Worm (Caenorhabditis elegans) whole organism, L2 larva: ENCODE data around the gene fbxb-22.

ENCODE experiments used
- C34F6.9 ChIP-seq: fragments of 150-350 bp; optimal IDR thresholded peaks from 2 replicates; lab custom pipeline; 2014; ENCODE audit warnings: missing biosample characterization, missing genetic modification characterization
- F13H6.1 ChIP-seq: sonication (generic microtip); optimal IDR thresholded peaks from 2 replicates; lab custom pipeline; 2016; ENCODE audit warnings: missing genetic modification characterization, missing compliant biosample characterization
- R02D3.7 ChIP-seq: fragments of 150-350 bp; optimal IDR thresholded peaks from 2 replicates; lab custom pipeline; 2014; ENCODE audit warnings: missing biosample characterization, missing genetic modification characterization
- Y55F3AM.14 ChIP-seq: fragments of 200-800 bp; sonication (Bioruptor generic); optimal IDR thresholded peaks from 2 replicates; lab custom pipeline; 2018; ENCODE audit warnings: mild to moderate bottlenecking, missing genetic modification characterization, missing compliant biosample characterization
- blmp-1 ChIP-seq: sonication (generic microtip); optimal IDR thresholded peaks from 2 replicates; lab custom pipeline; 2017; ENCODE audit warnings: missing genetic modification characterization, mild to moderate bottlenecking, missing compliant biosample characterization, antibody characterized with exemption, moderate library complexity; ENCODE audit not compliant: insufficient read depth
- ceh-82 ChIP-seq: fragments of 150-350 bp; optimal IDR thresholded peaks from 2 replicates; lab custom pipeline; 2014; ENCODE audit warnings: missing biosample characterization, missing genetic modification characterization
- crh-2 ChIP-seq: sonication (generic microtip); optimal IDR thresholded peaks from 2 replicates; lab custom pipeline; 2017; ENCODE audit warnings: missing biosample characterization, missing genetic modification characterization
- dmd-4 ChIP-seq: sonication (generic microtip); optimal IDR thresholded peaks from 2 replicates; lab custom pipeline; 2017; ENCODE audit warnings: missing biosample characterization, missing genetic modification characterization
- egl-27 ChIP-seq: sonication (generic microtip); optimal IDR thresholded peaks from 3 replicates; lab custom pipeline; 2017; ENCODE audit warnings: missing biosample characterization, missing genetic modification reagents, missing genetic modification characterization
- elt-3 ChIP-seq: sonication (generic microtip); optimal IDR thresholded peaks from 2 replicates; lab custom pipeline; 2017; ENCODE audit warnings: missing biosample characterization, missing genetic modification characterization
- fos-1 ChIP-seq: fragments of 150-350 bp; optimal IDR thresholded peaks from 2 replicates; lab custom pipeline; 2014; ENCODE audit warnings: missing biosample characterization, missing genetic modification characterization
- gmeb-1 ChIP-seq: fragments of 150-350 bp; optimal IDR thresholded peaks from 2 replicates; lab custom pipeline; 2014; ENCODE audit warnings: missing biosample characterization, missing genetic modification characterization
- lin-11 ChIP-seq: fragments of 150-350 bp; sonication (generic microtip); optimal IDR thresholded peaks from 2 replicates; lab custom pipeline; 2014; ENCODE audit warnings: missing biosample characterization, missing genetic modification characterization, inconsistent platforms, mixed read lengths
- lin-13 ChIP-seq: fragments of 150-350 bp; optimal IDR thresholded peaks from 2 replicates; lab custom pipeline; 2014; ENCODE audit warnings: missing biosample characterization, missing genetic modification reagents, missing genetic modification characterization
- lin-39 ChIP-seq: fragments of 150-350 bp; optimal IDR thresholded peaks from 2 replicates; lab custom pipeline; 2014; ENCODE audit warnings: missing biosample characterization, missing genetic modification reagents, missing genetic modification characterization
- lsy-2 ChIP-seq, 2 experiments: fragments of 150-350 bp in 1 of 2; sonication (generic microtip) in 1 of 2; optimal IDR thresholded peaks; 2 replicates each; lab custom pipeline; 2014 to 2017; ENCODE audit warnings: missing biosample characterization in 2 of 2, missing genetic modification characterization in 2 of 2
- mab-5 ChIP-seq: fragments of 150-350 bp; optimal IDR thresholded peaks from 2 replicates; lab custom pipeline; 2014; ENCODE audit warnings: missing biosample characterization, missing genetic modification characterization
- mbf-1 ChIP-seq: sonication (generic microtip); optimal IDR thresholded peaks from 2 replicates; lab custom pipeline; 2017; ENCODE audit warnings: missing biosample characterization, missing genetic modification characterization
- mdl-1 ChIP-seq, 2 experiments: fragments of 150-350 bp in 1 of 2; sonication (generic microtip) in 1 of 2; optimal IDR thresholded peaks; 2 replicates each; lab custom pipeline; 2017; ENCODE audit warnings: missing biosample characterization in 2 of 2, missing genetic modification characterization in 2 of 2
- nhr-10 ChIP-seq: sonication (generic microtip); optimal IDR thresholded peaks from 2 replicates; lab custom pipeline; 2017; ENCODE audit warnings: missing biosample characterization, missing genetic modification characterization
- nhr-11 ChIP-seq: fragments of 150-350 bp; optimal IDR thresholded peaks from 2 replicates; lab custom pipeline; 2014; ENCODE audit warnings: missing biosample characterization, missing genetic modification characterization
- nhr-12 ChIP-seq: fragments of 150-350 bp; optimal IDR thresholded peaks from 2 replicates; lab custom pipeline; 2014; ENCODE audit warnings: missing biosample characterization, missing genetic modification characterization
- nhr-129 ChIP-seq: fragments of 150-350 bp; optimal IDR thresholded peaks from 2 replicates; lab custom pipeline; 2014; ENCODE audit warnings: missing biosample characterization, missing genetic modification characterization
- nhr-23 ChIP-seq: fragments of 150-350 bp; optimal IDR thresholded peaks from 2 replicates; lab custom pipeline; 2014; ENCODE audit warnings: missing biosample characterization, missing genetic modification reagents, missing genetic modification characterization
- nhr-237 ChIP-seq: fragments of 150-350 bp; optimal IDR thresholded peaks from 2 replicates; lab custom pipeline; 2014; ENCODE audit warnings: missing biosample characterization, missing genetic modification characterization
- nhr-6 ChIP-seq: fragments of 150-350 bp; optimal IDR thresholded peaks from 2 replicates; lab custom pipeline; 2014; ENCODE audit warnings: missing biosample characterization, missing genetic modification characterization
- nhr-77 ChIP-seq: fragments of 150-350 bp; optimal IDR thresholded peaks from 2 replicates; lab custom pipeline; 2014; ENCODE audit warnings: missing biosample characterization, missing genetic modification characterization
- peb-1 ChIP-seq: fragments of 150-350 bp; optimal IDR thresholded peaks from 2 replicates; lab custom pipeline; 2014; ENCODE audit warnings: missing biosample characterization, missing genetic modification characterization
- sem-4 ChIP-seq: fragments of 150-350 bp; optimal IDR thresholded peaks from 2 replicates; lab custom pipeline; 2014; ENCODE audit warnings: missing biosample characterization, missing genetic modification reagents, missing genetic modification characterization
- skn-1 ChIP-seq: sonication (generic microtip); optimal IDR thresholded peaks from 2 replicates; lab custom pipeline; 2017; ENCODE audit warnings: missing biosample characterization, missing genetic modification characterization
- sma-9 ChIP-seq, 2 experiments: fragments of 150-350 bp in 1 of 2; sonication (generic microtip) in 1 of 2; optimal IDR thresholded peaks; 2 replicates each; lab custom pipeline; 2014 to 2016; ENCODE audit warnings: missing genetic modification characterization in 2 of 2, mild to moderate bottlenecking in 1 of 2, missing biosample characterization in 1 of 2, missing compliant biosample characterization in 1 of 2, missing genetic modification reagents in 1 of 2, moderate library complexity in 1 of 2
- unc-39 ChIP-seq: fragments of 150-350 bp; optimal IDR thresholded peaks from 2 replicates; lab custom pipeline; 2014; ENCODE audit warnings: missing biosample characterization, missing genetic modification characterization
- unc-55 ChIP-seq: fragments of 150-350 bp; sonication (generic microtip); optimal IDR thresholded peaks from 3 replicates; lab custom pipeline; 2014; ENCODE audit warnings: missing biosample characterization, missing genetic modification reagents, missing genetic modification characterization
- zag-1 ChIP-seq: fragments of 150-350 bp; optimal IDR thresholded peaks from 2 replicates; lab custom pipeline; 2014; ENCODE audit warnings: missing biosample characterization, missing genetic modification characterization
- ztf-1 ChIP-seq: fragments of 200-800 bp; sonication (Bioruptor generic); conservative IDR thresholded peaks from 2 replicates; pipeline ENCODE4 v1.3.6; 2022; ENCODE audit warnings: missing genetic modification characterization, missing compliant biosample characterization
- ztf-11 ChIP-seq: sonication (generic microtip); optimal IDR thresholded peaks from 2 replicates; lab custom pipeline; 2017; ENCODE audit warnings: missing biosample characterization, missing genetic modification characterization

Gene fbxb-22

DNA sequence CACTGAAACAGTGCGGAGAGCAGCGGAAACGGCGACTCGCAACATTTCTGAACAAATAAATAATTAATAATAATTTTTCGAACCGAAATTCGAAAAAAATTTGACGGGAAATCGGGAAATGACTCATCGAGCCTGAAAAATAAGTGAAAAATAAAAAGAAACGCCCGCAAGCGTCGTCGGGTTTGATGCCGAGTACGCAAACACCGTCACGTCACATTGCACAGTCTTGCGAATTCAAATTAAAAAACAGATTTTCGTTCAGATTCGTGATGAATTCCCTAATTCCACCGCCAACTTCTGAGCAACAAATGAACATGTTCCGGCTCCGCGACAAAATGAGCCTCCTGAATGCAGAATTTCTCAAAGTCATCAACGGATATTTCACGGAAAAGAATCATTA lies 32.1 kb upstream of the fbxb-22 start, which contains the start of the genes ndab-1 and npp-16:
TSS of gene ndab-1 (minus strand) at position 47 of the 400 bp plus-strand sequence.
TSS of gene npp-16 (plus strand) at position 263 of the 400 bp plus-strand sequence.
- TF ChIP-seq lin-11 (no peak), F13H6.1 (peak; percentile 11), nhr-129 (no peak), lsy-2 (tag; optimal IDR thresholded peaks at IDR 0.05; lab: Kevin White, UChicago) (peak; percentile 41 to 55), sma-9 (GFP tag; optimal IDR thresholded peaks at IDR 0.05; lab: Kevin White, UChicago) (no peak), sma-9 (tag; optimal IDR thresholded peaks at IDR 0.05; lab: Kevin White, UChicago) (no peak), fos-1 (tag; lab: Kevin White, UChicago) (peak; percentile 12), mab-5 (tag; lab: Kevin White, UChicago) (no peak), nhr-23 (tag; lab: Kevin White, UChicago) (no peak), sem-4 (no peak), C34F6.9 (tag; lab: Kevin White, UChicago) (peak; percentile 7), gmeb-1 (peak; percentile 49), lin-13 (GFP tag; lab: Kevin White, UChicago) (peak; percentile 27), unc-55 (GFP tag; lab: Kevin White, UChicago) (peak; percentile 56)

DNA sequence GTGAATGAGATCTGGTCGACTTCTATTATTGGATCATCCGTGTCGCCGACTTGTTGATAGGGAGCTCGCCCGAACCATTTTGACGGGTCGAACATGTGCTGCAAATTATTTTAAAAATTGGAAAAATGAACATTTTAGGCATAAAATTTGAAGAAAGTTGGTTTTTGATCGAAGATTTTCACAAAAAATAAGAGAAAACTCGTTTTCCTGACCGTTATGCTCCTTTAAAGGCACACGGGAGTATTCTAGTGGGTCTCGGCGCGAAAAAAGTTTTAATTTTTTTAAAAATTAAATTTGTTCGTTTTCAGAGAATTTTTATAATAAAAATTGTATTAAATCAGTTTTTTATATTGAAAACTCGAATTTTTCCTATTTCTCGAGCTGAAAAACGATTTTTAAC lies 30.7 kb upstream of the fbxb-22 start, which contains the start of gene Y56A3A.16:
TSS of gene Y56A3A.16 (minus strand) at position 101 of the 400 bp plus-strand sequence.
- TF ChIP-seq lin-13 (GFP tag; lab: Kevin White, UChicago) (no peak), nhr-129 (no peak), lsy-2 (tag; optimal IDR thresholded peaks at IDR 0.05; lab: Kevin White, UChicago) (no peak), mdl-1 (tag; optimal IDR thresholded peaks at IDR 0.05; lab: Kevin White, UChicago) (no peak), nhr-6 (tag; lab: Kevin White, UChicago) (no peak), peb-1 (tag; lab: Kevin White, UChicago) (no peak), ztf-1 (GFP tag; lab: Robert Waterston, UW) (no peak), ceh-82 (tag; lab: Kevin White, UChicago) (no peak), skn-1 (tag; lab: Kevin White, UChicago) (no peak), lin-39 (tag; lab: Kevin White, UChicago) (no peak), R02D3.7 (tag; lab: Kevin White, UChicago) (no peak), nhr-237 (tag; lab: Kevin White, UChicago) (no peak), ztf-11 (no peak), blmp-1 (tag; lab: Kevin White, UChicago) (no peak), unc-39 (tag; lab: Kevin White, UChicago) (no peak), nhr-10 (no peak)

DNA sequence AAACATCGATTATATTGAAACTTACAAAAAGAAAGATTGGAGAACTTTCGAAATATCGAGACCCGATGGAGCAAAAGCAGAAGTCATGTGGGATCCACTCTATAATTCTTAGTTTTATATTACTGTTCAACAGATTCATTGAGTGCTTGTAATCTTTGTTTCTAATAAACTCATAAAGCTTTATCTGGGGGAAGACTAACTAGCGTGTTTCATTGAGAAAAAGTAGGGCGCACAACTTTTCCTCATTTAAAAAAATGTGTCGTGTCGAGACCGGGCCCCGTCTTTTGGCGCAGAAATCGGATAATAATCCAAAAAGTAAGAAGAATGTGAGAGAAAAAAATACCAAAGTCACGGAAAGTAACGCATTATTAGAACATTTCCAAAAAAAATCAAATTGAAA lies 26.2 kb upstream of the fbxb-22 start, which contains the start of gene faah-4:
TSS of gene faah-4 (minus strand) at position 101 of the 400 bp plus-strand sequence.
- TF ChIP-seq zag-1 (tag; lab: Kevin White, UChicago), result no peak
- no peak for TF ChIP-seq ztf-1 (GFP tag; lab: Robert Waterston, UW)
- TF ChIP-seq skn-1 (tag; lab: Kevin White, UChicago), result no peak
- no peak for TF ChIP-seq fos-1 (tag; lab: Kevin White, UChicago)
- TF ChIP-seq dmd-4 (tag; lab: Kevin White, UChicago), result no peak
- TF ChIP-seq nhr-6 (tag; lab: Kevin White, UChicago), result no peak
- TF ChIP-seq peb-1 (tag; lab: Kevin White, UChicago), result no peak
- no peak for TF ChIP-seq lin-39 (tag; lab: Kevin White, UChicago)
- TF ChIP-seq lin-13 (GFP tag; lab: Kevin White, UChicago), result no peak
- no peak for TF ChIP-seq nhr-77 (tag; lab: Kevin White, UChicago)
- no peak for TF ChIP-seq F13H6.1
- no peak for TF ChIP-seq lsy-2 (tag; optimal IDR thresholded peaks at IDR 0.05; lab: Kevin White, UChicago)
- no peak for TF ChIP-seq nhr-11 (tag; lab: Kevin White, UChicago)
- no peak for TF ChIP-seq C34F6.9 (tag; lab: Kevin White, UChicago)
- TF ChIP-seq egl-27, result no peak
- TF ChIP-seq unc-39 (tag; lab: Kevin White, UChicago), result no peak

DNA sequence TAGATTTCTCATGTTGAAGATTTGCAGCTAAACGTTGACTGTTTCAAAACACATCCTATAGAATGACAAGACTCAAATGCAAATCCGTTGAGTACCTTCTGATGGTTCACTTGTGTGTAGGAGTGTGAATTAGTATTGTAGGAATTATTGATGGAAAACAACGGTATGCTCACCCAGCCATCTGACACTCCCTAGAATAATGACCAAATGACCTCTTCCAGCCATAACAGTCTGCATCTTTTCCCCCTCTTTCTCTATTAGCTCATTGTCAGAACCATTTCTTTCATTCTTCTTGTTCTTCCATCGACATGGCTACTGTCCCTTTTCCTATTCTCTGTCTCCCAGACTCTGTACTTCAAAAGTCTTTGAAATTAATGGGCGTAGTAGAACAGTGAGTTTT lies 25.1 kb upstream of the fbxb-22 start, which contains the start of gene fbxb-24:
TSS of gene fbxb-24 (plus strand) at position 301 of the 400 bp plus-strand sequence.
- no peak for TF ChIP-seq nhr-77 (tag; lab: Kevin White, UChicago)
- TF ChIP-seq fos-1 (tag; lab: Kevin White, UChicago), result no peak
- no peak for TF ChIP-seq crh-2
- no peak for TF ChIP-seq ceh-82 (tag; lab: Kevin White, UChicago)
- TF ChIP-seq C34F6.9 (tag; lab: Kevin White, UChicago), result no peak
- TF ChIP-seq dmd-4 (tag; lab: Kevin White, UChicago), result no peak
- no peak for TF ChIP-seq zag-1 (tag; lab: Kevin White, UChicago)
- TF ChIP-seq elt-3, result no peak
- no peak for TF ChIP-seq mbf-1 (tag; lab: Kevin White, UChicago)
- TF ChIP-seq sma-9 (GFP tag; optimal IDR thresholded peaks at IDR 0.05; lab: Kevin White, UChicago), result no peak
- no peak for TF ChIP-seq sma-9 (tag; optimal IDR thresholded peaks at IDR 0.05; lab: Kevin White, UChicago)
- TF ChIP-seq blmp-1 (tag; lab: Kevin White, UChicago), result no peak
- no peak for TF ChIP-seq F13H6.1
- no peak for TF ChIP-seq nhr-12 (tag; lab: Kevin White, UChicago)
- TF ChIP-seq Y55F3AM.14, result no peak
- no peak for TF ChIP-seq sem-4
- no peak for TF ChIP-seq nhr-10
- no peak for TF ChIP-seq lin-39 (tag; lab: Kevin White, UChicago)
- TF ChIP-seq, all 48 proteins: peak for 0
